Worm (Caenorhabditis elegans): ENCODE data around the gene sre-38.

DNA sequence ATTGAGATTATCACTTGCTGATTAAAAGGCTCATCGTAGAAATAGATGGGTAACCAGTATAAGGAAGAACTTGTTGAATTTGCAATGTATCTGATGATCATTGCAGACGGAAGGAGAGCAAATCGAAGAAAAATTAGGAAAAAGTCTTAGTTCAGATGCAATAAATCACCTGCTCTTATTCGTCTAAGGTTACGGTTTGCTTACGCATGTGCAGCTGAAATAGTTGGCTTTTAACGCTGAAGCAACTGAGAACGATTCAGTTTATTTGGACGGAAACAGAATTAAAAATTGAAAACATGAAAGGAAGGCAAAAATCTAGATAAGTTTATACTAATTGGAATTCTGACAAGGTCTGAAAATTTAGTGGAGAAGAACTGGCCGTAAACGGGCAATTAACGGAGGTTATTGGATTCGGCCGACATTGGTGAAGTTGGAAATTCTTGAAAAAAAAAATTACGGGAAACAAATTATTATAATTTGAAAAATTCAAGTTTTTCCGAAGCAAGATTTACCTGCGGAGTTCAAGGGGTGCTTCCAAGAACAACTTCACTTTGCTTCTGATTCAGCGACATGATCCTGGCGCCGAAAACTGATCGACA, 4.5 kb upstream of the sre-38 start, which contains the start of the genes sre-35 and sre-33:
- TF ChIP-seq him-1 (tag; optimal IDR thresholded peaks at IDR 0.05) (no peak), W03F9.2 (tag; optimal IDR thresholded peaks at IDR 0.05) (no peak), dao-5 (tag; optimal IDR thresholded peaks at IDR 0.05) (no peak)
